Worm (Caenorhabditis elegans): Measurements from ENCODE around the gene nlp-82.

nlp-82 gene

DNA sequence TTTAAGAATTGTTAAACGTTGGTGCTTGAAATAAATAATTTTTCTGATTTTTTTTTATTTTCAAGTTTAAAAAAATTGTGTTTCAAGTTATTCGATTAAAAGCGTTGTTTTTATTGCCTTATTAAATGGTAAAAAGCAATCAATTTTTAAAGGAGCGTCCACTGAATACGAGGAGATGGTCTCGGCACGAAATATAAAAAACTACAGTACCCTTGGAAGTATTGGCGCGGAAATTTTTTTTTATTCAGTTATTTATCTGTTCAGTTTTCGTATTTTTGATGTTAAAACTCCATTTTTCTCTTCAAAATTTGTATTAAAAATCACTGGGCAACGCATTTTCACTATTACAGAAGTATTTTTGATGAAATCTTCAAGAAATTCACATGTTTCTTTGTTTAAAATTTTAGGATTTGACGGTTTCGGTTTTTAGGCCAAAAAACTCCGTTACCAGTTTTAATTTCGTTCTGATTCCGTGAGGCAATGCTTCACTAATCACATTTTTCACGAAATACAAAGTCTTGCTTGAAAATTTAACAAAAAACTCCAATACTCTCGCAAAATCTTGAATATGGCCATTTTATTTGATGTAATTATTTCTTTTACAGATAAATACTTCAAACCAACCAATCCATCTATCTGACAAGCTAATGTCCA, 40.9 kb downstream of the nlp-82 start, which contains the start of gene znfx-1 (continued):
- no peak for TF ChIP-seq attf-4 (tag; optimal IDR thresholded peaks at IDR 0.05)
- TF ChIP-seq rbr-2 (tag; optimal IDR thresholded peaks at IDR 0.05) = no peak
- TF ChIP-seq lin-15B (tag; optimal IDR thresholded peaks at IDR 0.05) = no peak
- TF ChIP-seq ama-1 (optimal IDR thresholded peaks at IDR 0.05) = no peak
- TF ChIP-seq fos-1 (tag; optimal IDR thresholded peaks at IDR 0.05) = no peak
- peak; percentile 38; the same call in 1 of the 2 replicates for TF ChIP-seq lin-38 (GFP tag; IDR thresholded peaks at IDR 0.05)
- TF ChIP-seq ceh-20 (GFP tag; IDR thresholded peaks at IDR 0.05) = no peak
- no peak for TF ChIP-seq daf-12 (tag; optimal IDR thresholded peaks at IDR 0.05)
- no peak for TF ChIP-seq ceh-62 (tag; optimal IDR thresholded peaks at IDR 0.05)

DNA sequence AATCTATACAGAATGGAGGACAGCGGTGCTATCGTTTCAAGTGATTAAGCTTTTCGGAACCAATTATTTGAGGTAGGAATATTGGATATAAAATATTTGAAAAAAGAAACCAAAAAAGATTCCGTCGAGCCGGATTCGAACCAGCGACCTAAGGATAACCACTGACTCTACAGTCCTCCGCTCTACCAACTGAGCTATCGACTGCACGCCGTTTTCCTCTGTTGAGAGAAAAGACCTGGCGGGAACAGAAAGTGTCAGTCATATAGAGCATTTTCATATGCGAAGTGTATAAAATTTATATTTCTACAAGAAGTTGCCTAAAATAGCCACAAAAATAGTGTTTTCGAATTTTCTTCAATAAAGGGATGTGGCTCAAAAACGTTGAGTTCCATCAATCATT, 42.4 kb downstream of the nlp-82 start:
- TF ChIP-seq jun-1 (tag; optimal IDR thresholded peaks at IDR 0.05) (no peak), D1046.2 (GFP tag; IDR thresholded peaks at IDR 0.05) (0 out of 2 replicates have a peak, but pooled peaks have one; percentile 7), mes-2 (tag; optimal IDR thresholded peaks at IDR 0.05; ENCODE audit: poor library complexity, severe bottlenecking) (peak; percentile 82), mep-1 (tag; optimal IDR thresholded peaks at IDR 0.05) (peak; percentile 61), ceh-20 (GFP tag; IDR thresholded peaks at IDR 0.05) (no peak), T20F7.1 (GFP tag; optimal IDR thresholded peaks at IDR 0.05) (no peak), lin-1 (GFP tag; IDR thresholded peaks at IDR 0.05) (peak; percentile 62), arid-1 (GFP tag; conservative IDR thresholded peaks at IDR 0.05) (peak; percentile 69; the same call in 1 of the 2 replicates), madf-9 (GFP tag; conservative IDR thresholded peaks at IDR 0.05) (0 out of 2 replicates have a peak, but pooled peaks have one; percentile 32), fos-1 (tag; optimal IDR thresholded peaks at IDR 0.05) (no peak), hlh-11 (tag; optimal IDR thresholded peaks at IDR 0.05) (peak; percentile 67), dmd-9 (GFP tag; IDR thresholded peaks at IDR 0.05) (no peak), dmd-6 (GFP tag; IDR thresholded peaks at IDR 0.05) (peak; percentile 73), unc-62 (GFP tag; optimal IDR thresholded peaks at IDR 0.05 in 1 of 2) (peak in 1 of 2 experiments; percentile 48), unc-62 (tag; optimal IDR thresholded peaks at IDR 0.05) (no peak), F49E8.2 (tag; optimal IDR thresholded peaks at IDR 0.05; ENCODE audit: borderline replicate concordance) (peak; percentile 30), Y48G9A.11 (GFP tag; IDR thresholded peaks at IDR 0.05) (peak; percentile 80), unc-130 (GFP tag; optimal IDR thresholded peaks at IDR 0.05) (peak; percentile 8), hif-1 (tag; optimal IDR thresholded peaks at IDR 0.05) (peak in 1 of 2 experiments; percentile 58), hlh-30 (tag; optimal IDR thresholded peaks at IDR 0.05; ENCODE audit: insufficient read depth) (peak; percentile 43), mdt-29 (GFP tag; IDR thresholded peaks at IDR 0.05) (peak; percentile 43; the same call in 1 of the 2 replicates), daf-16 (GFP tag; optimal IDR thresholded peaks at IDR 0.05) (peak; percentile 56 to 75), daf-16 (tag; optimal IDR thresholded peaks at IDR 0.05) (peak; percentile 57), snpc-4 (tag; optimal IDR thresholded peaks at IDR 0.05) (peak; percentile 83), duxl-1 (tag; optimal IDR thresholded peaks at IDR 0.05; ENCODE audit: poor library complexity) (peak; percentile 78), tra-1 (GFP tag; IDR thresholded peaks at IDR 0.05) (peak; percentile 59; the same call in 1 of the 2 replicates), lsy-2 (tag; optimal IDR thresholded peaks at IDR 0.05) (peak in 1 of 2 experiments; percentile 68), rbr-2 (tag; optimal IDR thresholded peaks at IDR 0.05) (peak; percentile 23), pqm-1 (tag; optimal IDR thresholded peaks at IDR 0.05) (no peak), snpc-1.2 (GFP tag; IDR thresholded peaks at IDR 0.05) (peak; percentile 60), nhr-102 (tag; optimal IDR thresholded peaks at IDR 0.05) (peak; percentile 59), lin-13 (GFP tag; optimal IDR thresholded peaks at IDR 0.05) (peak; percentile 12), aha-1 (tag) (peak; percentile 58), egl-27 (tag; optimal IDR thresholded peaks at IDR 0.05) (no peak), nhr-28 (tag; optimal IDR thresholded peaks at IDR 0.05) (no peak), lim-7 (GFP tag; IDR thresholded peaks at IDR 0.05) (peak; percentile 75), dpl-1 (GFP tag; optimal IDR thresholded peaks at IDR 0.05) (peak; percentile 15), saeg-2 (GFP tag; IDR thresholded peaks at IDR 0.05) (no peak), nhr-42 (GFP tag; IDR thresholded peaks at IDR 0.05) (0 out of 2 replicates have a peak, but pooled peaks have one; percentile 64), egl-43 (GFP tag; IDR thresholded peaks at IDR 0.05) (peak; percentile 83), madf-5 (GFP tag; IDR thresholded peaks at IDR 0.05) (0 out of 4 replicates have a peak, but pooled peaks of 1 of the 2 experiments have one; percentile 37), vab-7 (GFP tag; IDR thresholded peaks at IDR 0.05) (peak; percentile 65; the same call in 1 of the 2 replicates), lin-38 (GFP tag; IDR thresholded peaks at IDR 0.05) (peak; percentile 76)

Data from whole organism, L4 larva.